Worm (Caenorhabditis elegans) whole organism, midembryonic: ENCODE measurements around the gene ced-8.

Experiments used
- T22C8.4 ChIP-seq: fragments of 200-800 bp; sonication (Bioruptor generic); IDR thresholded peaks from 2 replicates; pipeline ENCODE4 v1.3.6; 2022; ENCODE audit warnings: missing genetic modification characterization, missing compliant biosample characterization
- flt-1 ChIP-seq: fragments of 200-800 bp; sonication (Bioruptor generic); IDR thresholded peaks from 2 replicates; pipeline ENCODE4 v1.3.6; 2022; ENCODE audit warnings: missing genetic modification characterization, missing compliant biosample characterization
- klf-2 ChIP-seq: fragments of 200-800 bp; sonication (Bioruptor generic); conservative IDR thresholded peaks from 2 replicates; pipeline ENCODE4 v1.3.6; 2022; ENCODE audit warnings: missing genetic modification reagents, missing genetic modification characterization, missing compliant biosample characterization
- med-1 ChIP-seq: sonication (generic microtip); optimal IDR thresholded peaks from 2 replicates; lab custom pipeline; 2017; ENCODE audit warnings: missing genetic modification characterization, mild to moderate bottlenecking, missing compliant biosample characterization, antibody characterized with exemption, missing genetic modification reagents; ENCODE audit not compliant: insufficient read depth
- tab-1 ChIP-seq: fragments of 200-800 bp; sonication (Bioruptor generic); IDR thresholded peaks from 2 replicates; pipeline ENCODE4 v1.3.6; 2022; ENCODE audit warnings: missing genetic modification characterization, missing compliant biosample characterization
- ztf-23 ChIP-seq: fragments of 200-800 bp; sonication (Bioruptor generic); IDR thresholded peaks from 2 replicates; pipeline ENCODE4 v1.3.6; 2022; ENCODE audit warnings: missing genetic modification reagents, missing genetic modification characterization, missing compliant biosample characterization
- ztf-29 ChIP-seq: fragments of 200-800 bp; sonication (Bioruptor generic); IDR thresholded peaks from 2 replicates; pipeline ENCODE4 v1.3.6; 2022; ENCODE audit warnings: missing genetic modification reagents, missing genetic modification characterization, missing compliant biosample characterization

ce11 chrX:8455590-8456166 is 39.0 kb upstream of the ced-8 start, which contains the start of gene dpy-6:
- TF ChIP-seq tab-1 (GFP tag; lab: Robert Waterston, UW) (no peak), klf-2 (GFP tag; lab: Robert Waterston, UW) (no peak), ztf-29 (GFP tag; lab: Robert Waterston, UW) (no peak), T22C8.4 (GFP tag; lab: Robert Waterston, UW) (no peak), flt-1 (no peak), med-1 (GFP tag; lab: Kevin White, UChicago) (no peak), ztf-23 (no peak)
